Worm (Caenorhabditis elegans): Measurements from ENCODE around the gene taf-6.1.

The taf-6.1 gene

ce11 chrII:1172080-1172575 is 44.4 kb downstream of the taf-6.1 start, which contains the start of gene dlhd-1:
Gene dlhd-1, minus strand, starts transcription at chrII:1172130.
- no peak for TF ChIP-seq aly-2 (tag; optimal IDR thresholded peaks at IDR 0.05)
- TF ChIP-seq fos-1 (tag; optimal IDR thresholded peaks at IDR 0.05) = peak; percentile 43

- TF ChIP-seq nhr-129 (tag; optimal IDR thresholded peaks at IDR 0.05) (no peak), unc-62 (GFP tag; optimal IDR thresholded peaks at IDR 0.05) (no peak), ztf-1 (GFP tag; conservative IDR thresholded peaks at IDR 0.05) (no peak), mab-5 (tag; optimal IDR thresholded peaks at IDR 0.05) (no peak), ztf-4 (tag; optimal IDR thresholded peaks at IDR 0.05) (no peak), lsy-2 (tag; optimal IDR thresholded peaks at IDR 0.05) (no peak), elt-1 (tag; optimal IDR thresholded peaks at IDR 0.05) (no peak), F13H6.1 (tag; optimal IDR thresholded peaks at IDR 0.05) (no peak), lin-13 (GFP tag; optimal IDR thresholded peaks at IDR 0.05) (no peak), elt-3 (tag; optimal IDR thresholded peaks at IDR 0.05) (no peak), C34F6.9 (tag; optimal IDR thresholded peaks at IDR 0.05) (no peak), ama-1 (optimal IDR thresholded peaks at IDR 0.05) (no peak), unc-55 (GFP tag; optimal IDR thresholded peaks at IDR 0.05) (no peak), mdl-1 (tag; optimal IDR thresholded peaks at IDR 0.05) (no peak), unc-39 (tag; optimal IDR thresholded peaks at IDR 0.05) (no peak), nhr-77 (tag; optimal IDR thresholded peaks at IDR 0.05) (no peak)
Observed at ce11 chrII:1179223-1179622, 51.4 kb downstream of the taf-6.1 start, which contains the start of gene nas-27. Gene nas-27, minus strand, starts transcription at chrII:1179323.

Measured in whole organism, L2 larva.